Worm (Caenorhabditis elegans) whole organism, L1 larva: ENCODE results near the gene clc-28.

Experiments used
- dpl-1 ChIP-seq, 3 experiments: fragments of 150-350 bp in 2 of 3; sonication (generic microtip) in 1 of 3; optimal IDR thresholded peaks; 2 replicates each; lab custom pipeline; 2014 to 2017; ENCODE audit warnings: missing biosample characterization in 3 of 3, missing genetic modification characterization in 3 of 3, missing genetic modification reagents in 3 of 3
- fkh-10 ChIP-seq: sonication (generic microtip); optimal IDR thresholded peaks from 2 replicates; lab custom pipeline; 2017; ENCODE audit warnings: missing biosample characterization, missing genetic modification reagents, missing genetic modification characterization
- nhr-28 ChIP-seq: fragments of 150-350 bp; optimal IDR thresholded peaks from 2 replicates; lab custom pipeline; 2014; ENCODE audit warnings: missing biosample characterization, missing genetic modification characterization
- rnt-1 ChIP-seq: sonication (generic microtip); optimal IDR thresholded peaks from 2 replicates; lab custom pipeline; 2016; ENCODE audit warnings: mild to moderate bottlenecking, missing genetic modification characterization, moderate library complexity, missing compliant biosample characterization
- skn-1 ChIP-seq: fragments of 150-350 bp; optimal IDR thresholded peaks from 2 replicates; lab custom pipeline; 2014; ENCODE audit warnings: missing biosample characterization, missing genetic modification characterization
- snpc-4 ChIP-seq: fragments of 150-350 bp; optimal IDR thresholded peaks from 2 replicates; lab custom pipeline; 2014; ENCODE audit warnings: missing biosample characterization, missing genetic modification characterization
- unc-130 ChIP-seq: fragments of 150-350 bp; optimal IDR thresholded peaks from 2 replicates; lab custom pipeline; 2017; ENCODE audit warnings: missing biosample characterization, missing genetic modification characterization, inconsistent platforms
- zag-1 ChIP-seq: fragments of 150-350 bp; optimal IDR thresholded peaks from 2 replicates; lab custom pipeline; 2014; ENCODE audit warnings: missing biosample characterization, missing genetic modification characterization

DNA sequence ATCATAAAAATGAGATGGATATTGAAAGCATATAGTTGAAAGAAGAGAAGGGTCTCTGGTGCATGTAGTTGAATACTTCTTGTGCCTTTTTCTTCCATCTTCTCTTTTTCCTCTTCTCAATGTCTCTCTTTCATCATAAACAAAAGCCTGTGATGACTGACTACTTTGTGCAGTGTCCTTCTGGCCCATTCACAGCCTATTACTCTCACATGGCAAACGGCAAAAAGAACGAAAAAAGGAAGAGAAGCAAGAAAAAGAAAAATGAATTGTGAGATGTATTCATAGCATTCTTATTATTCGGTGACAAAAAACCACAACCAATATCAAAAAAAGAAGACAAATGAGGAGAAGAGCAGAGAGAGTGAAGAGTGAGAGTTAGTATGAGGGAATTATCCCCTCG is 18.0 kb downstream of the clc-28 start:
- peak in 1 of 3 experiments; percentile 18 for TF ChIP-seq dpl-1 (GFP tag; optimal IDR thresholded peaks at IDR 0.05; lab: Kevin White, UChicago)
- no peak for TF ChIP-seq zag-1 (tag; lab: Kevin White, UChicago)
- no peak for TF ChIP-seq unc-130
- no peak for TF ChIP-seq nhr-28 (tag; lab: Kevin White, UChicago)
- TF ChIP-seq fkh-10 (GFP tag; lab: Kevin White, UChicago) = no peak
- TF ChIP-seq rnt-1 = no peak
- TF ChIP-seq snpc-4 = no peak
- TF ChIP-seq skn-1 (tag; lab: Kevin White, UChicago) = no peak
